Fruit fly (Drosophila melanogaster) whole organism, pupa: ENCODE measurements around the gene Cyp312a1.

Experiments
- CG10348 ChIP-seq: fragments of 200-800 bp; sonication (Bioruptor generic); IDR thresholded peaks from 2 replicates; pipeline ENCODE4 v1.3.6; 2022; ENCODE audit warnings: missing biosample characterization, missing genetic modification characterization
- CG12605 ChIP-seq: fragments of 200-800 bp; sonication (Bioruptor generic); IDR thresholded peaks from 2 replicates; pipeline ENCODE4 v1.3.6; 2022; ENCODE audit warnings: missing biosample characterization, missing genetic modification characterization
- CG13204 ChIP-seq: fragments of 200-800 bp; sonication (Bioruptor generic); optimal IDR thresholded peaks from 2 replicates; lab custom pipeline; 2018; ENCODE audit warnings: missing biosample characterization, mild to moderate bottlenecking, missing genetic modification characterization, moderate library complexity
- CG14655 ChIP-seq: fragments of 200-800 bp; sonication (Bioruptor generic); optimal IDR thresholded peaks from 3 replicates; lab custom pipeline; 2017; ENCODE audit warnings: mild to moderate bottlenecking, missing biosample characterization, missing genetic modification reagents, missing genetic modification characterization
- CG15710 ChIP-seq: fragments of 200-800 bp; sonication (Bioruptor generic); optimal IDR thresholded peaks from 2 replicates; lab custom pipeline; 2018; ENCODE audit warnings: missing biosample characterization, mild to moderate bottlenecking, missing genetic modification characterization, moderate library complexity
- CG17806 ChIP-seq: fragments of 200-800 bp; sonication (Bioruptor generic); optimal IDR thresholded peaks from 2 replicates; lab custom pipeline; 2018; ENCODE audit warnings: missing biosample characterization, mild to moderate bottlenecking, missing genetic modification characterization, moderate library complexity
- CG32121 ChIP-seq: fragments of 200-800 bp; sonication (Bioruptor generic); IDR thresholded peaks from 2 replicates; pipeline ENCODE4 v1.3.6; 2022; ENCODE audit warnings: missing biosample characterization, missing genetic modification characterization
- CG34367 ChIP-seq: fragments of 200-800 bp; sonication (Bioruptor generic); optimal IDR thresholded peaks from 2 replicates; lab custom pipeline; 2018; ENCODE audit warnings: missing biosample characterization, mild to moderate bottlenecking, missing genetic modification characterization
- CG4496 ChIP-seq: fragments of 200-800 bp; sonication (Bioruptor generic); IDR thresholded peaks from 3 replicates; pipeline ENCODE4 v1.3.6; 2022; ENCODE audit warnings: missing biosample characterization, missing genetic modification characterization
- CG8159 ChIP-seq: fragments of 200-800 bp; sonication (Bioruptor generic); optimal IDR thresholded peaks from 3 replicates; lab custom pipeline; 2018; ENCODE audit warnings: missing biosample characterization, mild to moderate bottlenecking, missing genetic modification characterization, moderate library complexity
- CG8301 ChIP-seq: fragments of 200-800 bp; sonication (Bioruptor generic); optimal IDR thresholded peaks from 2 replicates; lab custom pipeline; 2018; ENCODE audit warnings: missing biosample characterization, mild to moderate bottlenecking, missing genetic modification characterization
- CG9948 ChIP-seq: fragments of 200-800 bp; sonication (Bioruptor generic); optimal IDR thresholded peaks from 2 replicates; lab custom pipeline; 2018; ENCODE audit warnings: missing biosample characterization, mild to moderate bottlenecking, missing genetic modification characterization, moderate library complexity
- D1 ChIP-seq: fragments of 200-800 bp; sonication (Bioruptor generic); optimal IDR thresholded peaks from 2 replicates; lab custom pipeline; 2018; ENCODE audit warnings: missing biosample characterization, mild to moderate bottlenecking, missing genetic modification characterization, moderate library complexity
- EcR ChIP-seq: fragments of 200-800 bp; sonication (Bioruptor generic); optimal IDR thresholded peaks from 3 replicates; lab custom pipeline; 2019; ENCODE audit warnings: missing biosample characterization, missing genetic modification characterization, mild to moderate bottlenecking, moderate library complexity, missing genetic modification reagents
- Ets98B ChIP-seq: fragments of 200-800 bp; sonication (Bioruptor generic); IDR thresholded peaks from 2 replicates; pipeline ENCODE4 v1.3.6; 2022; ENCODE audit warnings: missing biosample characterization, missing genetic modification characterization
- Pif1A ChIP-seq: fragments of 200-800 bp; sonication (Bioruptor generic); optimal IDR thresholded peaks from 3 replicates; lab custom pipeline; 2016; ENCODE audit warnings: missing biosample characterization, missing genetic modification characterization
- Pif1B ChIP-seq: fragments of 200-800 bp; sonication (Bioruptor generic); optimal IDR thresholded peaks from 3 replicates; lab custom pipeline; 2016; ENCODE audit warnings: missing biosample characterization, missing genetic modification characterization
- Snoo ChIP-seq: fragments of 200-800 bp; sonication (Bioruptor generic); optimal IDR thresholded peaks from 3 replicates; lab custom pipeline; 2017; ENCODE audit warnings: missing biosample characterization, mild to moderate bottlenecking, missing genetic modification characterization, inconsistent platforms
- fd96Ca ChIP-seq: fragments of 200-800 bp; sonication (Bioruptor generic); IDR thresholded peaks from 3 replicates; pipeline ENCODE4 v1.3.6; 2022; ENCODE audit warnings: missing biosample characterization, missing genetic modification characterization
- gl ChIP-seq: fragments of 200-800 bp; sonication (Bioruptor generic); optimal IDR thresholded peaks from 2 replicates; lab custom pipeline; 2018; ENCODE audit warnings: missing biosample characterization, mild to moderate bottlenecking, missing genetic modification characterization
- rn ChIP-seq: fragments of 200-800 bp; sonication (Bioruptor generic); IDR thresholded peaks from 2 replicates; pipeline ENCODE4 v1.3.6; 2022; ENCODE audit warnings: missing biosample characterization, missing genetic modification characterization

Gene Cyp312a1

dm6 chr3L:18139184-18139629, 6.7 kb upstream of the Cyp312a1 start, which contains the start of gene geko:
Gene geko, plus strand, starts transcription at chr3L:18139402.
- TF ChIP-seq CG13204, result no peak
- TF ChIP-seq Pif1A, result peak; percentile 32
- TF ChIP-seq CG32121 (GFP tag; lab: Robert Waterston, UW), result peak; percentile 55; the same call in 1 of the 2 replicates
- TF ChIP-seq CG34367 (tag; lab: Kevin White, UChicago), result no peak
- TF ChIP-seq rn (GFP tag; lab: Robert Waterston, UW), result no peak
- TF ChIP-seq CG14655 (GFP tag; lab: Kevin White, UChicago), result no peak
- peak; percentile 85 for TF ChIP-seq EcR (GFP tag; lab: Kevin White, UChicago)
- peak; percentile 18; the same call in 1 of the 2 replicates for TF ChIP-seq CG12605 (GFP tag; lab: Robert Waterston, UW)
- TF ChIP-seq CG8301 (tag; lab: Kevin White, UChicago), result no peak
- TF ChIP-seq Pif1B (GFP tag; lab: Kevin White, UChicago), result peak; percentile 24
- peak; percentile 62 for TF ChIP-seq CG4496 (GFP tag; lab: Robert Waterston, UW)
- no peak for TF ChIP-seq CG9948
- TF ChIP-seq Ets98B (GFP tag; lab: Robert Waterston, UW), result peak; percentile 63; the same call in 1 of the 2 replicates

- TF ChIP-seq CG10348 (GFP tag; lab: Robert Waterston, UW) (no peak), CG12605 (GFP tag; lab: Robert Waterston, UW) (no peak), gl (tag; lab: Kevin White, UChicago) (no peak), EcR (GFP tag; lab: Kevin White, UChicago) (no peak), CG34367 (tag; lab: Kevin White, UChicago) (no peak), CG8159 (no peak), Pif1A (no peak), CG32121 (GFP tag; lab: Robert Waterston, UW) (no peak), CG17806 (no peak), CG9948 (no peak), Snoo (tag; lab: Kevin White, UChicago) (no peak), Pif1B (GFP tag; lab: Kevin White, UChicago) (no peak), CG4496 (GFP tag; lab: Robert Waterston, UW) (no peak)
Observed at dm6 chr3L:18138280-18138679, 5.8 kb upstream of the Cyp312a1 start.

- no peak for TF ChIP-seq rn (GFP tag; lab: Robert Waterston, UW)
- TF ChIP-seq CG15710 (tag; lab: Kevin White, UChicago), result peak; percentile 43
- TF ChIP-seq Pif1B (GFP tag; lab: Kevin White, UChicago), result peak; percentile 49
- peak; percentile 21 for TF ChIP-seq EcR (GFP tag; lab: Kevin White, UChicago)
- peak; percentile 59 for TF ChIP-seq CG8159
- no peak for TF ChIP-seq Ets98B (GFP tag; lab: Robert Waterston, UW)
- TF ChIP-seq CG34367 (tag; lab: Kevin White, UChicago), result peak; percentile 12
- peak; percentile 22 for TF ChIP-seq CG9948
- no peak for TF ChIP-seq CG32121 (GFP tag; lab: Robert Waterston, UW)
- TF ChIP-seq CG8301 (tag; lab: Kevin White, UChicago), result no peak
- TF ChIP-seq CG14655 (GFP tag; lab: Kevin White, UChicago), result peak; percentile 22
- peak; percentile 55 for TF ChIP-seq Snoo (tag; lab: Kevin White, UChicago)
- peak; percentile 31 for TF ChIP-seq Pif1A
- 0 out of 2 replicates have a peak, but pooled peaks have one; percentile 7 for TF ChIP-seq CG10348 (GFP tag; lab: Robert Waterston, UW)
- TF ChIP-seq CG17806, result peak; percentile 41
- TF ChIP-seq CG4496 (GFP tag; lab: Robert Waterston, UW), result no peak
Observed at dm6 chr3L:18137197-18137596, 4.7 kb upstream of the Cyp312a1 start.

- TF ChIP-seq CG32121 (GFP tag; lab: Robert Waterston, UW) (no peak), fd96Ca (GFP tag; lab: Robert Waterston, UW) (no peak), rn (GFP tag; lab: Robert Waterston, UW) (no peak), CG14655 (GFP tag; lab: Kevin White, UChicago) (no peak), gl (tag; lab: Kevin White, UChicago) (no peak), CG17806 (no peak), EcR (GFP tag; lab: Kevin White, UChicago) (no peak), D1 (tag; lab: Kevin White, UChicago) (no peak), CG8159 (no peak), CG10348 (GFP tag; lab: Robert Waterston, UW) (no peak), CG12605 (GFP tag; lab: Robert Waterston, UW) (no peak)
- TF ChIP-seq, all 21 proteins: peak for 0
Observed at dm6 chr3L:18124138-18124537, 8.4 kb downstream of the Cyp312a1 start.

dm6 chr3L:18121889-18122288, 10.6 kb downstream of the Cyp312a1 start, which contains the start of gene CG42853:
Gene CG42853, minus strand, starts transcription at chr3L:18121989.
- no peak for TF ChIP-seq CG12605 (GFP tag; lab: Robert Waterston, UW)
- TF ChIP-seq Ets98B (GFP tag; lab: Robert Waterston, UW), result no peak
- TF ChIP-seq CG17806, result no peak
- TF ChIP-seq EcR (GFP tag; lab: Kevin White, UChicago), result no peak
- no peak for TF ChIP-seq CG4496 (GFP tag; lab: Robert Waterston, UW)
- TF ChIP-seq CG15710 (tag; lab: Kevin White, UChicago), result no peak
- no peak for TF ChIP-seq Pif1A
- no peak for TF ChIP-seq CG13204
- no peak for TF ChIP-seq CG9948
- TF ChIP-seq rn (GFP tag; lab: Robert Waterston, UW), result no peak
- TF ChIP-seq Snoo (tag; lab: Kevin White, UChicago), result no peak
